Worm (Caenorhabditis elegans) whole organism, L1 larva: ENCODE results near the gene coq-3.

Experiments
- C04F5.9 ChIP-seq: sonication (generic microtip); optimal IDR thresholded peaks from 2 replicates; lab custom pipeline; 2016; ENCODE audit warnings: missing genetic modification characterization, missing compliant biosample characterization
- C16A3.4 ChIP-seq: fragments of 150-350 bp; optimal IDR thresholded peaks from 2 replicates; lab custom pipeline; 2014; ENCODE audit warnings: missing biosample characterization, missing genetic modification characterization
- C34B4.2 ChIP-seq: sonication (generic microtip); optimal IDR thresholded peaks from 2 replicates; lab custom pipeline; 2017; ENCODE audit warnings: mild to moderate bottlenecking, missing genetic modification characterization, missing compliant biosample characterization
- aha-1 ChIP-seq: fragments of 150-350 bp; optimal IDR thresholded peaks from 2 replicates; lab custom pipeline; 2014; ENCODE audit warnings: missing biosample characterization, missing genetic modification characterization
- aly-2 ChIP-seq: fragments of 150-350 bp; optimal IDR thresholded peaks from 2 replicates; lab custom pipeline; 2014; ENCODE audit warnings: missing biosample characterization, missing genetic modification characterization
- ama-1 ChIP-seq: fragments of 150-350 bp; optimal IDR thresholded peaks from 2 replicates; lab custom pipeline; 2014
- ceh-63 ChIP-seq: fragments of 200-800 bp; sonication (Bioruptor generic); optimal IDR thresholded peaks from 2 replicates; lab custom pipeline; 2018; ENCODE audit warnings: mild to moderate bottlenecking, missing genetic modification characterization, missing compliant biosample characterization
- ces-1 ChIP-seq: fragments of 150-350 bp; optimal IDR thresholded peaks from 2 replicates; lab custom pipeline; 2014; ENCODE audit warnings: missing biosample characterization, missing genetic modification reagents, missing genetic modification characterization
- dsc-1 ChIP-seq: sonication (generic microtip); optimal IDR thresholded peaks from 2 replicates; lab custom pipeline; 2016; ENCODE audit warnings: mild to moderate bottlenecking, missing genetic modification characterization, missing compliant biosample characterization
- efl-1 ChIP-seq, 4 experiments: fragments of 150-350 bp; optimal IDR thresholded peaks in 3 of 4; peaks in 1 of 4; 1 replicate in 1 of 4; 2 replicates in 3 of 4; lab custom pipeline; 2014; ENCODE audit warnings: missing biosample characterization in 2 of 4, missing genetic modification characterization in 2 of 4, missing genetic modification reagents in 2 of 4
- efl-3 ChIP-seq: fragments of 200-800 bp; sonication (Bioruptor generic); optimal IDR thresholded peaks from 2 replicates; lab custom pipeline; 2018; ENCODE audit warnings: mild to moderate bottlenecking, missing genetic modification characterization, missing compliant biosample characterization
- elt-2 ChIP-seq: sonication (generic microtip); optimal IDR thresholded peaks from 2 replicates; lab custom pipeline; 2016; ENCODE audit warnings: missing genetic modification characterization, mild to moderate bottlenecking, inconsistent platforms, missing compliant biosample characterization, missing genetic modification reagents
- elt-3 ChIP-seq, 6 experiments: fragments of 150-350 bp in 1 of 6; sonication (generic microtip); optimal IDR thresholded peaks; 2 replicates each; lab custom pipeline; 2017 to 2018; ENCODE audit warnings: missing biosample characterization in 6 of 6, missing genetic modification characterization in 6 of 6, inconsistent platforms in 1 of 6
- fkh-10 ChIP-seq: sonication (generic microtip); optimal IDR thresholded peaks from 2 replicates; lab custom pipeline; 2017; ENCODE audit warnings: missing biosample characterization, missing genetic modification reagents, missing genetic modification characterization
- fkh-4 ChIP-seq: sonication (generic microtip); optimal IDR thresholded peaks from 2 replicates; lab custom pipeline; 2016; ENCODE audit warnings: missing compliant biosample characterization, missing genetic modification characterization, borderline replicate concordance
- fkh-8 ChIP-seq: sonication (generic microtip); optimal IDR thresholded peaks from 2 replicates; lab custom pipeline; 2016; ENCODE audit warnings: mild to moderate bottlenecking, missing genetic modification characterization, missing compliant biosample characterization
- fos-1 ChIP-seq: fragments of 150-350 bp; optimal IDR thresholded peaks from 2 replicates; lab custom pipeline; 2014; ENCODE audit warnings: missing biosample characterization, missing genetic modification characterization
- grh-1 ChIP-seq: fragments of 200-800 bp; sonication (Bioruptor generic); IDR thresholded peaks from 2 replicates; pipeline ENCODE4 v1.3.6; 2022; ENCODE audit warnings: missing genetic modification reagents, missing genetic modification characterization, missing compliant biosample characterization
- lin-13 ChIP-seq: fragments of 150-350 bp; optimal IDR thresholded peaks from 2 replicates; lab custom pipeline; 2014; ENCODE audit warnings: missing biosample characterization, missing genetic modification reagents, missing genetic modification characterization
- lin-39 ChIP-seq: fragments of 150-350 bp; optimal IDR thresholded peaks from 2 replicates; lab custom pipeline; 2014; ENCODE audit warnings: missing biosample characterization, missing genetic modification reagents, missing genetic modification characterization
- lsy-2 ChIP-seq, 2 experiments: fragments of 150-350 bp; optimal IDR thresholded peaks; 2 replicates each; lab custom pipeline; 2014; ENCODE audit warnings: missing biosample characterization in 2 of 2, missing genetic modification characterization in 2 of 2
- mab-9 ChIP-seq: fragments of 200-800 bp; sonication (Bioruptor generic); IDR thresholded peaks from 2 replicates; pipeline ENCODE4 v1.3.6; 2022; ENCODE audit warnings: missing genetic modification reagents, missing genetic modification characterization, missing compliant biosample characterization
- mef-2 ChIP-seq: fragments of 150-350 bp; optimal IDR thresholded peaks from 2 replicates; lab custom pipeline; 2014; ENCODE audit warnings: missing biosample characterization, missing genetic modification characterization
- mep-1 ChIP-seq: fragments of 150-350 bp; optimal IDR thresholded peaks from 2 replicates; lab custom pipeline; 2014; ENCODE audit warnings: missing biosample characterization, missing genetic modification characterization
- nhr-11 ChIP-seq: fragments of 150-350 bp; optimal IDR thresholded peaks from 2 replicates; lab custom pipeline; 2014; ENCODE audit warnings: missing biosample characterization, missing genetic modification characterization
- nhr-19 ChIP-seq: fragments of 200-800 bp; sonication (Bioruptor generic); conservative IDR thresholded peaks from 2 replicates; pipeline ENCODE4 v1.3.6; 2022; ENCODE audit warnings: missing genetic modification characterization, missing compliant biosample characterization
- nhr-20 ChIP-seq: sonication (generic microtip); optimal IDR thresholded peaks from 2 replicates; lab custom pipeline; 2016; ENCODE audit warnings: mild to moderate bottlenecking, missing genetic modification characterization, missing compliant biosample characterization
- nhr-237 ChIP-seq: fragments of 150-350 bp; optimal IDR thresholded peaks from 2 replicates; lab custom pipeline; 2014; ENCODE audit warnings: missing biosample characterization, missing genetic modification characterization
- nhr-28 ChIP-seq: fragments of 150-350 bp; optimal IDR thresholded peaks from 2 replicates; lab custom pipeline; 2014; ENCODE audit warnings: missing biosample characterization, missing genetic modification characterization
- nhr-47 ChIP-seq: sonication (generic microtip); optimal IDR thresholded peaks from 2 replicates; lab custom pipeline; 2016; ENCODE audit warnings: mild to moderate bottlenecking, missing genetic modification characterization, moderate library complexity, missing compliant biosample characterization
- nhr-71 ChIP-seq: sonication (generic microtip); optimal IDR thresholded peaks from 2 replicates; lab custom pipeline; 2016; ENCODE audit warnings: mild to moderate bottlenecking, missing genetic modification characterization, moderate library complexity, missing compliant biosample characterization
- nhr-85 ChIP-seq: sonication (generic microtip); peaks from one replicate; lab custom pipeline; 2016; ENCODE audit warnings: missing genetic modification characterization, inconsistent platforms, missing compliant biosample characterization
- nhr-90 ChIP-seq: sonication (generic microtip); optimal IDR thresholded peaks from 2 replicates; lab custom pipeline; 2016; ENCODE audit warnings: mild to moderate bottlenecking, missing genetic modification characterization, missing compliant biosample characterization; ENCODE audit not compliant: poor library complexity
- pax-3 ChIP-seq: fragments of 200-800 bp; sonication (Bioruptor generic); optimal IDR thresholded peaks from 2 replicates; lab custom pipeline; 2018; ENCODE audit warnings: mild to moderate bottlenecking, missing genetic modification characterization, moderate library complexity, missing compliant biosample characterization
- pqm-1 ChIP-seq: sonication (generic microtip); optimal IDR thresholded peaks from 3 replicates; lab custom pipeline; 2017; ENCODE audit warnings: missing biosample characterization, missing genetic modification characterization
- rnt-1 ChIP-seq: sonication (generic microtip); optimal IDR thresholded peaks from 2 replicates; lab custom pipeline; 2016; ENCODE audit warnings: mild to moderate bottlenecking, missing genetic modification characterization, moderate library complexity, missing compliant biosample characterization
- snpc-4 ChIP-seq: fragments of 150-350 bp; optimal IDR thresholded peaks from 2 replicates; lab custom pipeline; 2014; ENCODE audit warnings: missing biosample characterization, missing genetic modification characterization
- snu-23 ChIP-seq: sonication (generic microtip); optimal IDR thresholded peaks from 2 replicates; lab custom pipeline; 2016; ENCODE audit warnings: missing genetic modification characterization, missing compliant biosample characterization
- swsn-7 ChIP-seq: sonication (generic microtip); optimal IDR thresholded peaks from 2 replicates; lab custom pipeline; 2016; ENCODE audit warnings: missing genetic modification characterization, missing compliant biosample characterization
- tlp-1 ChIP-seq: fragments of 150-350 bp; optimal IDR thresholded peaks from 2 replicates; lab custom pipeline; 2014; ENCODE audit warnings: missing biosample characterization, missing genetic modification characterization
- unc-30 ChIP-seq: sonication (generic microtip); optimal IDR thresholded peaks from 2 replicates; lab custom pipeline; 2017; ENCODE audit warnings: missing biosample characterization, missing genetic modification characterization
- unc-62 ChIP-seq: fragments of 150-350 bp; optimal IDR thresholded peaks from 2 replicates; lab custom pipeline; 2014; ENCODE audit warnings: missing biosample characterization, missing genetic modification reagents, missing genetic modification characterization
- unc-86 ChIP-seq: sonication (generic microtip); optimal IDR thresholded peaks from 2 replicates; lab custom pipeline; 2016; ENCODE audit warnings: missing genetic modification characterization, missing compliant biosample characterization
- vab-15 ChIP-seq: sonication (generic microtip); optimal IDR thresholded peaks from 2 replicates; lab custom pipeline; 2017; ENCODE audit warnings: missing genotype, mild to moderate bottlenecking, missing genetic modification characterization, missing compliant biosample characterization
- zip-4 ChIP-seq: fragments of 200-800 bp; sonication (Bioruptor generic); optimal IDR thresholded peaks from 2 replicates; lab custom pipeline; 2018; ENCODE audit warnings: mild to moderate bottlenecking, missing genetic modification characterization, moderate library complexity, missing compliant biosample characterization
- ztf-11 ChIP-seq, 2 experiments: sonication (generic microtip); optimal IDR thresholded peaks; 2 replicates each; lab custom pipeline; 2016 to 2017; ENCODE audit warnings: missing genetic modification characterization in 2 of 2, missing biosample characterization in 1 of 2, missing compliant biosample characterization in 1 of 2
- ztf-4 ChIP-seq: fragments of 150-350 bp; optimal IDR thresholded peaks from 2 replicates; lab custom pipeline; 2014; ENCODE audit warnings: missing biosample characterization, missing genetic modification characterization

The coq-3 gene

ce11 chrIV:14824201-14824600 lies 28.1 kb upstream of the coq-3 start:
- no peak for TF ChIP-seq unc-62 (GFP tag; lab: Kevin White, UChicago)
- no peak for TF ChIP-seq snpc-4 (tag; lab: Kevin White, UChicago)

DNA sequence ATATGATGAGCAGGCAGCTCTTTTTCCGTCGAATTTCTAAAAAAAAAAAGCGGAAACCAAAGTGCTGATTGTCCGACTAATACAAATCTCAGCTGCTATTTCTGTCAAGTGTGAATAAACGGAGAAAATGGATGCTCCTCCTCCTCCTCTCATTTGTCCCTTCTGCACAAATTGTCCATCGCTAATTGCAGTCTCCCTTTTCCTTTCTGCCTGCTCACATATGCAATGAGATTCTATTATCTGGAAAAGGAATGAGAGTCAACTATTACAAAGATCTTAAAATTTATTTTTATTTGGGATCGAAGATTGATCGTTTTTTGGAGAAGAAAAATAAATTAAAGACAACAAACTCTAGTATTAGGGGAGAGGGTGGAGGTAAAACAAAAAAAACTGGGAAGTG lies 26.1 kb upstream of the coq-3 start:
- TF ChIP-seq fkh-10 (GFP tag; lab: Kevin White, UChicago), result no peak
- no peak for TF ChIP-seq nhr-237 (tag; lab: Kevin White, UChicago)
- TF ChIP-seq swsn-7 (tag; lab: Kevin White, UChicago), result peak; percentile 10
- TF ChIP-seq unc-86 (tag; lab: Kevin White, UChicago), result no peak
- no peak for TF ChIP-seq snpc-4 (tag; lab: Kevin White, UChicago)
- TF ChIP-seq fos-1 (tag; lab: Kevin White, UChicago), result no peak
- no peak for TF ChIP-seq rnt-1 (tag; lab: Kevin White, UChicago)
- no peak for TF ChIP-seq pax-3 (tag; lab: Kevin White, UChicago)
- TF ChIP-seq tlp-1 (tag; lab: Kevin White, UChicago), result no peak
- no peak for TF ChIP-seq aha-1 (tag; lab: Kevin White, UChicago)
- TF ChIP-seq dsc-1, result no peak
- TF ChIP-seq mep-1, result no peak
- TF ChIP-seq nhr-90 (tag; lab: Kevin White, UChicago), result peak; percentile 45
- TF ChIP-seq efl-1 (optimal IDR thresholded peaks at IDR 0.05; lab: Kevin White, UChicago), result peak in 1 of 2 experiments; percentile 3
- TF ChIP-seq efl-1 (GFP tag; optimal IDR thresholded peaks at IDR 0.05 in 1 of 2; lab: Kevin White, UChicago), result no peak
- TF ChIP-seq ceh-63 (GFP tag; lab: Kevin White, UChicago), result no peak
- TF ChIP-seq lin-39 (tag; lab: Kevin White, UChicago), result no peak
- TF ChIP-seq fkh-8 (tag; lab: Kevin White, UChicago), result no peak
- no peak for TF ChIP-seq ztf-11 (tag; optimal IDR thresholded peaks at IDR 0.05; lab: Kevin White, UChicago)
- no peak for TF ChIP-seq zip-4 (GFP tag; lab: Kevin White, UChicago)
- TF ChIP-seq ces-1 (GFP tag; lab: Kevin White, UChicago), result no peak
- no peak for TF ChIP-seq pqm-1 (tag; lab: Kevin White, UChicago)
- TF ChIP-seq ztf-4 (tag; lab: Kevin White, UChicago), result peak; percentile 37
- no peak for TF ChIP-seq nhr-47 (tag; lab: Kevin White, UChicago)
- TF ChIP-seq grh-1 (GFP tag; lab: Robert Waterston, UW), result no peak; the same call in 1 of the 2 replicates
- TF ChIP-seq lin-13 (GFP tag; lab: Kevin White, UChicago), result no peak
- no peak for TF ChIP-seq efl-3
- TF ChIP-seq C04F5.9 (tag; lab: Kevin White, UChicago), result no peak
- TF ChIP-seq aly-2, result peak; percentile 95
- TF ChIP-seq nhr-85 (tag; lab: Kevin White, UChicago), result peak; percentile 13
- TF ChIP-seq ama-1 (lab: Kevin White, UChicago), result peak; percentile 38
- TF ChIP-seq lsy-2 (tag; optimal IDR thresholded peaks at IDR 0.05; lab: Kevin White, UChicago), result peak; percentile 18 to 25
- TF ChIP-seq vab-15 (tag; lab: Kevin White, UChicago), result no peak
- no peak for TF ChIP-seq C16A3.4 (tag; lab: Kevin White, UChicago)
- TF ChIP-seq mab-9 (GFP tag; lab: Robert Waterston, UW), result no peak
- TF ChIP-seq elt-2 (tag; lab: Kevin White, UChicago), result no peak
- no peak for TF ChIP-seq nhr-20 (tag; lab: Kevin White, UChicago)
- TF ChIP-seq nhr-19 (GFP tag; lab: Robert Waterston, UW), result no peak
- TF ChIP-seq nhr-11 (tag; lab: Kevin White, UChicago), result no peak
- TF ChIP-seq snu-23, result no peak
- TF ChIP-seq unc-30 (tag; lab: Kevin White, UChicago), result no peak
- TF ChIP-seq nhr-28 (tag; lab: Kevin White, UChicago), result no peak
- TF ChIP-seq mef-2 (tag; lab: Kevin White, UChicago), result no peak
- no peak for TF ChIP-seq C34B4.2 (tag; lab: Kevin White, UChicago)
- no peak for TF ChIP-seq unc-62 (GFP tag; lab: Kevin White, UChicago)
- TF ChIP-seq nhr-71 (tag; lab: Kevin White, UChicago), result peak; percentile 38
- TF ChIP-seq fkh-4 (tag; lab: Kevin White, UChicago), result no peak
- TF ChIP-seq elt-3 (tag; optimal IDR thresholded peaks at IDR 0.05; lab: Kevin White, UChicago), result peak in 1 of 6 experiments; percentile 2
